Fruit fly (Drosophila melanogaster) whole organism, prepupa: ENCODE results near the gene ab.

Experiments used
- Blimp-1 ChIP-seq: fragments of 200-800 bp; sonication (Bioruptor generic); optimal IDR thresholded peaks from 3 replicates; lab custom pipeline; 2017; ENCODE audit warnings: missing biosample characterization, missing genetic modification characterization, mild to moderate bottlenecking, moderate library complexity, missing genetic modification reagents
- CG10631 ChIP-seq: fragments of 200-800 bp; sonication (Bioruptor generic); optimal IDR thresholded peaks from 2 replicates; lab custom pipeline; 2016; ENCODE audit warnings: missing biosample characterization, missing genetic modification characterization
- CG10669 ChIP-seq: fragments of 200-800 bp; sonication (Bioruptor generic); optimal IDR thresholded peaks from 3 replicates; lab custom pipeline; 2018; ENCODE audit warnings: missing biosample characterization, mild to moderate bottlenecking, missing genetic modification characterization, moderate library complexity
- CG11902 ChIP-seq: fragments of 200-800 bp; sonication (Bioruptor generic); optimal IDR thresholded peaks from 3 replicates; lab custom pipeline; 2016; ENCODE audit warnings: missing biosample characterization, missing genetic modification characterization
- CG15336 ChIP-seq: fragments of 200-800 bp; sonication (Bioruptor generic); IDR thresholded peaks from 2 replicates; pipeline ENCODE4 v1.3.6; 2022; ENCODE audit warnings: missing biosample characterization, missing genetic modification characterization
- CG1621 ChIP-seq: fragments of 200-800 bp; sonication (Bioruptor generic); optimal IDR thresholded peaks from 3 replicates; lab custom pipeline; 2018; ENCODE audit warnings: missing biosample characterization, mild to moderate bottlenecking, missing genetic modification characterization
- CG3032 ChIP-seq: fragments of 200-800 bp; optimal IDR thresholded peaks from 2 replicates; lab custom pipeline; 2019; ENCODE audit warnings: missing biosample characterization, mild to moderate bottlenecking, missing genetic modification characterization, moderate library complexity
- CG31627 ChIP-seq: fragments of 200-800 bp; sonication (Bioruptor generic); optimal IDR thresholded peaks from 3 replicates; lab custom pipeline; 2016; ENCODE audit warnings: missing biosample characterization, missing genetic modification characterization
- CG34406 ChIP-seq: fragments of 200-800 bp; sonication (Bioruptor generic); optimal IDR thresholded peaks from 3 replicates; lab custom pipeline; 2016; ENCODE audit warnings: missing biosample characterization, missing genetic modification characterization
- CG3919 ChIP-seq: fragments of 200-800 bp; sonication (Bioruptor generic); optimal IDR thresholded peaks from 3 replicates; lab custom pipeline; 2016; ENCODE audit warnings: missing biosample characterization, missing genetic modification characterization
- CG4318 ChIP-seq: fragments of 200-800 bp; sonication (Bioruptor generic); optimal IDR thresholded peaks from 3 replicates; lab custom pipeline; 2017; ENCODE audit warnings: missing biosample characterization, mild to moderate bottlenecking, missing genetic modification characterization
- CG6163 ChIP-seq: fragments of 200-800 bp; sonication (Bioruptor generic); IDR thresholded peaks from 3 replicates; pipeline ENCODE4 v1.3.6; 2022; ENCODE audit warnings: missing biosample characterization, missing genetic modification characterization
- CG6808 ChIP-seq: fragments of 200-800 bp; sonication (Bioruptor generic); optimal IDR thresholded peaks from 3 replicates; lab custom pipeline; 2017; ENCODE audit warnings: missing biosample characterization, missing genetic modification characterization, mild to moderate bottlenecking, moderate library complexity, missing genetic modification reagents
- CG6854 ChIP-seq: fragments of 200-800 bp; sonication (Bioruptor generic); optimal IDR thresholded peaks from 2 replicates; lab custom pipeline; 2017; ENCODE audit warnings: missing biosample characterization, mild to moderate bottlenecking, missing genetic modification characterization
- CG8119 ChIP-seq: fragments of 200-800 bp; sonication (Bioruptor generic); IDR thresholded peaks from 3 replicates; pipeline ENCODE4 v1.3.6; 2022; ENCODE audit warnings: missing biosample characterization, missing genetic modification characterization
- CG8319 ChIP-seq: fragments of 200-800 bp; sonication (Bioruptor generic); optimal IDR thresholded peaks from 3 replicates; lab custom pipeline; 2016; ENCODE audit warnings: missing biosample characterization, missing genetic modification characterization
- CG8632 ChIP-seq: fragments of 200-800 bp; sonication (Bioruptor generic); optimal IDR thresholded peaks from 3 replicates; lab custom pipeline; 2016; ENCODE audit warnings: missing biosample characterization, missing genetic modification characterization
- CG9139 ChIP-seq: fragments of 200-800 bp; sonication (Bioruptor generic); optimal IDR thresholded peaks from 3 replicates; lab custom pipeline; 2017; ENCODE audit warnings: missing biosample characterization, mild to moderate bottlenecking, missing genetic modification characterization
- Eip78C ChIP-seq: fragments of 200-800 bp; sonication (Bioruptor generic); peaks from one replicate; lab custom pipeline; 2016; ENCODE audit warnings: missing biosample characterization, missing genetic modification characterization
- Ets21C ChIP-seq: fragments of 200-800 bp; sonication (Bioruptor generic); optimal IDR thresholded peaks from 3 replicates; lab custom pipeline; 2016; ENCODE audit warnings: missing biosample characterization, missing genetic modification characterization
- Ets96B ChIP-seq: fragments of 200-800 bp; optimal IDR thresholded peaks from 2 replicates; lab custom pipeline; 2019; ENCODE audit warnings: missing biosample characterization, mild to moderate bottlenecking, missing genetic modification characterization, moderate library complexity
- Gug ChIP-seq: fragments of 200-800 bp; sonication (Bioruptor generic); IDR thresholded peaks from 2 replicates; pipeline ENCODE4 v1.3.6; 2022; ENCODE audit warnings: missing biosample characterization, missing genetic modification characterization
- Hr38 ChIP-seq: sonication (Bioruptor generic); optimal IDR thresholded peaks from 2 replicates; lab custom pipeline; 2016; ENCODE audit warnings: missing biosample characterization, missing genetic modification characterization
- Hr39 ChIP-seq: fragments of 200-800 bp; sonication (Bioruptor generic); optimal IDR thresholded peaks from 2 replicates; lab custom pipeline; 2016; ENCODE audit warnings: missing biosample characterization, missing genetic modification characterization
- Hr4 ChIP-seq: fragments of 200-800 bp; sonication (Bioruptor generic); optimal IDR thresholded peaks from 3 replicates; lab custom pipeline; 2016; ENCODE audit warnings: missing biosample characterization, missing genetic modification characterization
- Lpt ChIP-seq: fragments of 200-800 bp; sonication (Bioruptor generic); optimal IDR thresholded peaks from 3 replicates; lab custom pipeline; 2016; ENCODE audit warnings: missing biosample characterization, missing genetic modification characterization
- OdsH ChIP-seq: fragments of 200-800 bp; sonication (Bioruptor generic); optimal IDR thresholded peaks from 3 replicates; lab custom pipeline; 2016; ENCODE audit warnings: missing biosample characterization, missing genetic modification characterization
- Smox ChIP-seq: fragments of 200-800 bp; sonication (Bioruptor generic); optimal IDR thresholded peaks from 3 replicates; lab custom pipeline; 2016; ENCODE audit warnings: missing biosample characterization, missing genetic modification characterization
- Sox102F ChIP-seq: fragments of 200-800 bp; sonication (Bioruptor generic); optimal IDR thresholded peaks from 2 replicates; lab custom pipeline; 2016; ENCODE audit warnings: missing biosample characterization, mild to moderate bottlenecking, missing genetic modification characterization
- Sox14 ChIP-seq: fragments of 200-800 bp; sonication (Bioruptor generic); optimal IDR thresholded peaks from 3 replicates; lab custom pipeline; 2016; ENCODE audit warnings: missing biosample characterization, missing genetic modification characterization
- Sox15 ChIP-seq: fragments of 200-800 bp; sonication (Bioruptor generic); optimal IDR thresholded peaks from 3 replicates; lab custom pipeline; 2016; ENCODE audit warnings: missing biosample characterization, missing genetic modification characterization
- achi ChIP-seq: fragments of 200-800 bp; sonication (Bioruptor generic); optimal IDR thresholded peaks from 3 replicates; lab custom pipeline; 2016; ENCODE audit warnings: missing biosample characterization, missing genetic modification characterization
- dac ChIP-seq: fragments of 200-800 bp; sonication (Bioruptor generic); optimal IDR thresholded peaks from 2 replicates; lab custom pipeline; 2017; ENCODE audit warnings: missing biosample characterization, mild to moderate bottlenecking, missing genetic modification characterization
- esn ChIP-seq: fragments of 200-800 bp; sonication (Bioruptor generic); optimal IDR thresholded peaks from 2 replicates; lab custom pipeline; 2016; ENCODE audit warnings: missing biosample characterization, mild to moderate bottlenecking, missing genetic modification characterization, moderate library complexity
- fd59A ChIP-seq: fragments of 200-800 bp; sonication (Bioruptor generic); optimal IDR thresholded peaks from 2 replicates; lab custom pipeline; 2017; ENCODE audit warnings: missing biosample characterization, mild to moderate bottlenecking, missing genetic modification characterization, missing genetic modification reagents
- fd85E ChIP-seq: fragments of 200-800 bp; sonication (Bioruptor generic); optimal IDR thresholded peaks from 3 replicates; lab custom pipeline; 2016; ENCODE audit warnings: missing biosample characterization, missing genetic modification characterization
- fkh ChIP-seq: fragments of 200-800 bp; sonication (Bioruptor generic); optimal IDR thresholded peaks from 3 replicates; lab custom pipeline; 2017; ENCODE audit warnings: missing biosample characterization, mild to moderate bottlenecking, missing genetic modification characterization, moderate library complexity
- lz ChIP-seq: fragments of 200-800 bp; sonication (Bioruptor generic); optimal IDR thresholded peaks from 3 replicates; lab custom pipeline; 2016; ENCODE audit warnings: missing biosample characterization, missing genetic modification characterization
- pdm3 ChIP-seq: fragments of 200-800 bp; sonication (Bioruptor generic); optimal IDR thresholded peaks from 3 replicates; lab custom pipeline; 2016; ENCODE audit warnings: missing biosample characterization, missing genetic modification characterization
- salr ChIP-seq, 2 experiments: fragments of 200-800 bp; sonication (Bioruptor generic); optimal IDR thresholded peaks; 3 replicates each; lab custom pipeline; 2016 to 2018; ENCODE audit warnings: missing biosample characterization in 2 of 2, missing genetic modification characterization in 2 of 2, mild to moderate bottlenecking in 1 of 2
- ss ChIP-seq, 2 experiments: fragments of 200-800 bp; sonication (Bioruptor generic); optimal IDR thresholded peaks; 2 replicates in 1 of 2; 3 replicates in 1 of 2; lab custom pipeline; 2017 to 2018; ENCODE audit warnings: mild to moderate bottlenecking in 2 of 2, missing biosample characterization in 2 of 2, missing genetic modification characterization in 2 of 2, moderate library complexity in 1 of 2
- topi ChIP-seq: fragments of 200-800 bp; sonication (Bioruptor generic); optimal IDR thresholded peaks from 3 replicates; lab custom pipeline; 2016; ENCODE audit warnings: missing biosample characterization, missing genetic modification characterization
- vri ChIP-seq: fragments of 200-800 bp; sonication (Bioruptor generic); optimal IDR thresholded peaks from 3 replicates; lab custom pipeline; 2016; ENCODE audit warnings: missing biosample characterization, mild to moderate bottlenecking, missing genetic modification characterization

Gene ab

DNA sequence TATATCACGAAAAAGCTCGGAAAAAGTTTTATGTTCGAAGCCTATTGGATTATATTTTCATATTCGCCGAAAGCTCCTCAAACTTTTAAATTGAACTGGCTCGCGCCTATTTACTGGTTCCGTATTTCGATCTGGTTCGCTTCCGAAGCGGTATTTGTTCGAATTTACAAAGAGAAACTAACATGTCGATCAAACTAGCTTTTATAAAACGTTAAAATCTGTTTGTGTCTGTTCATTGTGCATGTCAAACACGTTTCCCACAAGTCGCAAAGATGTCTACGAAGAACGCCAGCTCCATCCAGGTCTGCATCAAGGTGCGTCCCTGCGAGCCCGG, 59.1 kb downstream of the ab start, which contains the start of gene cana:
cana (plus strand) TSS at position 149 of the 334 bp plus-strand sequence.
- TF ChIP-seq CG9139 (GFP tag; lab: Kevin White, UChicago) (no peak), fkh (no peak), salr (GFP tag; optimal IDR thresholded peaks at IDR 0.05; lab: Kevin White, UChicago) (no peak), CG4318 (no peak), CG6163 (GFP tag; lab: Robert Waterston, UW) (no peak), Sox102F (GFP tag; lab: Kevin White, UChicago) (no peak), fd85E (GFP tag; lab: Kevin White, UChicago) (no peak), OdsH (no peak), CG10669 (GFP tag; lab: Kevin White, UChicago) (no peak), CG1621 (tag; lab: Kevin White, UChicago) (no peak), pdm3 (GFP tag; lab: Kevin White, UChicago) (no peak), CG15336 (GFP tag; lab: Robert Waterston, UW) (no peak), CG3919 (GFP tag; lab: Kevin White, UChicago) (no peak), esn (GFP tag; lab: Kevin White, UChicago) (no peak), CG8319 (GFP tag; lab: Kevin White, UChicago) (no peak), CG8119 (GFP tag; lab: Robert Waterston, UW) (no peak)

DNA sequence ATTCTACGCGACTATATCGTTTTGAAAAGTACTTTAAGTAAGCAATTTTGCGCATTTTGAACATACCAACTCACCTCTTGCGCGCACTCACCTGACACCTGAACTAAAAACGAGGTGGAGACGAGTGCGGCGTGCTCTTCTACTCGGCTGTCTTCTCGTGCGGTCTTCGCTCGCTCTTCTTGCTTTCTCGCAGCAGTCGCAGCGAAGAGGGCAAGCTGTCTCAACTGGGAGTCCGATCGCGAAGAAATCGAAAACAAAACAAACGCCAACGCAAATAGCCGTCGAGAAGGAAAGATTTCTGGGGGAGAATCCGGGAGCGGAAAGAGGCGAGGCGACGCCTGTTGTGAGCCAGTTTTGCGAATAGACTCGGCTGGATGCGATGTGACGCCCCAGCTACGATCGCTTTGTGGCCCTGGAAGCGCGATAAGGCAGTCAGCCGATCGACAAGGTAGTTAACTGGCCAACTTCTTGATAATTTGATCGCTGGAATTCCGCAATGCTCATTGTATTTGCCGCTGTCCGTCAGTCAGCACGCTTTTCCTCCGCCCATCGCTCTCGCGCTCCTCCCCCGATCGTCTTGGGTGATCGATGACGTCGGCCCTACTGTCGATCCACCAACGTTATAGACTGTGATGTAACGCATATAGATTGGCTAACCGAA, 61.3 kb downstream of the ab start:
- TF ChIP-seq Eip78C (GFP tag; lab: Kevin White, UChicago) (peak; percentile 68), Sox15 (GFP tag; lab: Kevin White, UChicago) (no peak), CG6163 (GFP tag; lab: Robert Waterston, UW) (peak; percentile 59; the same call in 2 of the 3 replicates), CG6854 (GFP tag; lab: Kevin White, UChicago) (peak; percentile 86), ss (GFP tag; optimal IDR thresholded peaks at IDR 0.05; lab: Kevin White, UChicago) (peak in 1 of 2 experiments; percentile 5), achi (no peak), CG8119 (GFP tag; lab: Robert Waterston, UW) (peak; percentile 56; the same call in 2 of the 3 replicates), vri (GFP tag; lab: Kevin White, UChicago) (peak; percentile 89), Lpt (peak; percentile 69), Hr39 (GFP tag; lab: Kevin White, UChicago) (no peak), Sox14 (GFP tag; lab: Kevin White, UChicago) (peak; percentile 38), CG1621 (tag; lab: Kevin White, UChicago) (peak; percentile 58), fd85E (GFP tag; lab: Kevin White, UChicago) (no peak), Gug (no peak), CG15336 (GFP tag; lab: Robert Waterston, UW) (peak; percentile 57; the same call in 1 of the 2 replicates), CG3919 (GFP tag; lab: Kevin White, UChicago) (peak; percentile 5), Blimp-1 (GFP tag; lab: Kevin White, UChicago) (peak; percentile 76)

DNA sequence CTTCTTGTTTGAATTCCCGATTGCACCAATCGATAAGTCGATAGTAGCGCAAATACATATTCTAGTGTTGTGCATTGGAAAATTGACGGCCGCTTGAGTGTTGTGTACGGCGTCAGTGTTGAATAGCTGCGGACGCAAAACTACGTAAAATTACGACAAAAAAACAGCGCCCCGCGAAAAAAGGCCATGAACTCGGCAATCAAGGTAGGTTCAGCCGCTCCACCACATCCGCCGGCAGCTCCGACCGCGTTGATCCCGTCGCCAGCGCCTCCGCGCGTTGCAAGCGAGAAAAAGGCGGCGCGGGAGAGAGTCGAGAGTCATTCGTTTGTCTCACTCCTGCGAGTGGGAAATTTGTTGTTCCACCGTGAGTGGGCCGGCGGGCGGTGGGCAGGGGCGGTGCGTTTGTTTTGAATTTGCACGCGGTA, 67.5 kb downstream of the ab start, which contains the start of gene CG33695:
CG33695 (plus strand) TSS at position 95 of the 425 bp plus-strand sequence.
- TF ChIP-seq CG34406 (GFP tag; lab: Kevin White, UChicago): no peak
- TF ChIP-seq ss (GFP tag; optimal IDR thresholded peaks at IDR 0.05; lab: Kevin White, UChicago): no peak
- TF ChIP-seq CG11902 (GFP tag; lab: Kevin White, UChicago): no peak
- TF ChIP-seq Sox14 (GFP tag; lab: Kevin White, UChicago): peak; percentile 65
- TF ChIP-seq Hr39 (GFP tag; lab: Kevin White, UChicago): no peak
- TF ChIP-seq Eip78C (GFP tag; lab: Kevin White, UChicago): no peak
- no peak for TF ChIP-seq Ets21C (GFP tag; lab: Kevin White, UChicago)
- TF ChIP-seq CG3032: peak; percentile 29
- TF ChIP-seq fd85E (GFP tag; lab: Kevin White, UChicago): no peak
- TF ChIP-seq lz (GFP tag; lab: Kevin White, UChicago): peak; percentile 75
- TF ChIP-seq Ets96B (tag; lab: Kevin White, UChicago): peak; percentile 24
- TF ChIP-seq Smox (GFP tag; lab: Kevin White, UChicago): no peak
- TF ChIP-seq CG8632: no peak
- no peak for TF ChIP-seq CG10631
- peak; percentile 80 for TF ChIP-seq CG1621 (tag; lab: Kevin White, UChicago)
- TF ChIP-seq CG15336 (GFP tag; lab: Robert Waterston, UW): 0 out of 2 replicates have a peak, but pooled peaks have one; percentile 28
- peak; percentile 40 for TF ChIP-seq CG8319 (GFP tag; lab: Kevin White, UChicago)
- TF ChIP-seq fd59A (GFP tag; lab: Kevin White, UChicago): no peak
- TF ChIP-seq Hr38 (GFP tag; lab: Kevin White, UChicago): no peak
- no peak for TF ChIP-seq achi
- TF ChIP-seq vri (GFP tag; lab: Kevin White, UChicago): no peak
- peak; percentile 73 for TF ChIP-seq CG31627 (GFP tag; lab: Kevin White, UChicago)
- TF ChIP-seq Blimp-1 (GFP tag; lab: Kevin White, UChicago): no peak
- peak; percentile 77 for TF ChIP-seq esn (GFP tag; lab: Kevin White, UChicago)
- peak; percentile 78 for TF ChIP-seq topi (GFP tag; lab: Kevin White, UChicago)
- no peak for TF ChIP-seq CG4318
- no peak for TF ChIP-seq dac (GFP tag; lab: Kevin White, UChicago)
- no peak for TF ChIP-seq CG9139 (GFP tag; lab: Kevin White, UChicago)
- no peak for TF ChIP-seq Sox15 (GFP tag; lab: Kevin White, UChicago)
- TF ChIP-seq Sox102F (GFP tag; lab: Kevin White, UChicago): no peak
- TF ChIP-seq Hr4: no peak
- TF ChIP-seq CG6808: no peak
- TF ChIP-seq CG3919 (GFP tag; lab: Kevin White, UChicago): no peak
